Worm (Caenorhabditis elegans) whole organism, late embryonic: ENCODE measurements around the gene ubl-1.

Experiments
- ama-1 ChIP-seq: fragments of 150-350 bp; optimal IDR thresholded peaks from 2 replicates; lab custom pipeline; 2014
- hlh-6 ChIP-seq: sonication (generic microtip); optimal IDR thresholded peaks from 2 replicates; lab custom pipeline; 2016; ENCODE audit warnings: missing genotype, missing genetic modification characterization, missing compliant biosample characterization
- nfya-1 ChIP-seq: sonication (generic microtip); optimal IDR thresholded peaks from 2 replicates; lab custom pipeline; 2017; ENCODE audit warnings: missing genetic modification characterization, mild to moderate bottlenecking, missing compliant biosample characterization, antibody characterized with exemption, moderate library complexity
- nhr-11 ChIP-seq: fragments of 150-350 bp; optimal IDR thresholded peaks from 2 replicates; lab custom pipeline; 2014; ENCODE audit warnings: missing biosample characterization, missing genetic modification characterization
- npax-4 ChIP-seq: sonication (generic microtip); optimal IDR thresholded peaks from 2 replicates; lab custom pipeline; 2016; ENCODE audit warnings: missing genetic modification characterization, missing compliant biosample characterization
- pag-3 ChIP-seq: sonication (generic microtip); optimal IDR thresholded peaks from 2 replicates; lab custom pipeline; 2016; ENCODE audit warnings: missing compliant biosample characterization, missing genetic modification characterization, borderline replicate concordance
- pqm-1 ChIP-seq: sonication (generic microtip); optimal IDR thresholded peaks from 2 replicates; lab custom pipeline; 2016; ENCODE audit warnings: missing genetic modification characterization, missing compliant biosample characterization
- ref-2 ChIP-seq: sonication (generic microtip); optimal IDR thresholded peaks from 2 replicates; lab custom pipeline; 2016; ENCODE audit warnings: missing genetic modification characterization, missing compliant biosample characterization
- rnt-1 ChIP-seq: sonication (generic microtip); optimal IDR thresholded peaks from 2 replicates; lab custom pipeline; 2016; ENCODE audit warnings: missing genetic modification characterization, missing compliant biosample characterization
- unc-3 ChIP-seq, 2 experiments: fragments of 200-800 bp in 1 of 2; sonication (Bioruptor generic) in 1 of 2; sonication (generic microtip) in 1 of 2; conservative IDR thresholded peaks in 1 of 2; optimal IDR thresholded peaks in 1 of 2; 2 replicates each; pipeline versions ENCODE4 v1.3.6 to Lab custom; 2016 to 2022; ENCODE audit warnings: missing compliant biosample characterization in 2 of 2, missing genetic modification characterization in 2 of 2, missing genetic modification reagents in 1 of 2
- unc-42 ChIP-seq: sonication (generic microtip); optimal IDR thresholded peaks from 2 replicates; lab custom pipeline; 2016; ENCODE audit warnings: missing genotype, missing genetic modification characterization, missing compliant biosample characterization

ce11 chrIII:3040735-3041439 is 27.2 kb upstream of the ubl-1 start, which contains the start of gene daf-2:
- TF ChIP-seq pag-3, result no peak
- no peak for TF ChIP-seq rnt-1 (tag; lab: Kevin White, UChicago)
- no peak for TF ChIP-seq ama-1 (lab: Kevin White, UChicago)
- no peak for TF ChIP-seq ref-2
- TF ChIP-seq npax-4 (tag; lab: Kevin White, UChicago), result no peak
- no peak for TF ChIP-seq nfya-1
- TF ChIP-seq unc-3 (GFP tag; conservative IDR thresholded peaks at IDR 0.05; lab: Robert Waterston, UW), result no peak
- TF ChIP-seq unc-3 (tag; optimal IDR thresholded peaks at IDR 0.05; lab: Kevin White, UChicago), result no peak
- no peak for TF ChIP-seq nhr-11
- no peak for TF ChIP-seq unc-42
- no peak for TF ChIP-seq pqm-1 (tag; lab: Kevin White, UChicago)
- no peak for TF ChIP-seq hlh-6 (tag; lab: Kevin White, UChicago)
